Worm (Caenorhabditis elegans) whole organism, mixed stage, embryonic: ENCODE results near the gene mboa-7.

ENCODE experiments used
- M03D4.4 ChIP-seq: sonication (generic microtip); optimal IDR thresholded peaks from 2 replicates; lab custom pipeline; 2017; ENCODE audit warnings: mild to moderate bottlenecking, missing genetic modification characterization, missing compliant biosample characterization
- bed-3 ChIP-seq: fragments of 200-800 bp; sonication (Bioruptor generic); optimal IDR thresholded peaks from 3 replicates; lab custom pipeline; 2018; ENCODE audit warnings: mild to moderate bottlenecking, missing genetic modification characterization, moderate library complexity, missing compliant biosample characterization
- blmp-1 ChIP-seq: fragments of 150-350 bp; optimal IDR thresholded peaks from 2 replicates; lab custom pipeline; 2014; ENCODE audit warnings: missing biosample characterization, missing genetic modification characterization
- ceh-39 ChIP-seq: fragments of 150-350 bp; optimal IDR thresholded peaks from 2 replicates; lab custom pipeline; 2014; ENCODE audit warnings: missing biosample characterization, missing genetic modification characterization
- ceh-43 ChIP-seq: fragments of 200-800 bp; sonication (Bioruptor generic); optimal IDR thresholded peaks from 2 replicates; lab custom pipeline; 2018; ENCODE audit warnings: mild to moderate bottlenecking, missing genetic modification characterization, moderate library complexity, missing compliant biosample characterization
- ceh-83 ChIP-seq: fragments of 200-800 bp; sonication (Bioruptor generic); optimal IDR thresholded peaks from 2 replicates; lab custom pipeline; 2018; ENCODE audit warnings: mild to moderate bottlenecking, missing genetic modification characterization, missing compliant biosample characterization
- ces-1 ChIP-seq: fragments of 150-350 bp; optimal IDR thresholded peaks from 2 replicates; lab custom pipeline; 2014; ENCODE audit warnings: missing biosample characterization, missing genetic modification reagents, missing genetic modification characterization
- cnd-1 ChIP-seq: fragments of 200-800 bp; sonication (Bioruptor generic); optimal IDR thresholded peaks from 2 replicates; lab custom pipeline; 2018; ENCODE audit warnings: mild to moderate bottlenecking, missing genetic modification characterization, missing compliant biosample characterization
- drap-1 ChIP-seq: fragments of 200-800 bp; sonication (Bioruptor generic); optimal IDR thresholded peaks from 3 replicates; lab custom pipeline; 2018; ENCODE audit warnings: mild to moderate bottlenecking, missing genetic modification characterization, missing compliant biosample characterization
- elt-1 ChIP-seq: sonication (generic microtip); optimal IDR thresholded peaks from 2 replicates; lab custom pipeline; 2017; ENCODE audit warnings: missing genetic modification characterization, mild to moderate bottlenecking, missing compliant biosample characterization, antibody characterized with exemption, moderate library complexity, borderline replicate concordance; ENCODE audit not compliant: insufficient read depth
- elt-3 ChIP-seq: fragments of 150-350 bp; optimal IDR thresholded peaks from 2 replicates; lab custom pipeline; 2014; ENCODE audit warnings: missing biosample characterization, missing genetic modification characterization
- flh-1 ChIP-seq: fragments of 200-800 bp; sonication (Bioruptor generic); optimal IDR thresholded peaks from 2 replicates; lab custom pipeline; 2018; ENCODE audit warnings: mild to moderate bottlenecking, missing genetic modification characterization, moderate library complexity, missing compliant biosample characterization
- ham-2 ChIP-seq: fragments of 200-800 bp; sonication (Bioruptor generic); optimal IDR thresholded peaks from 2 replicates; lab custom pipeline; 2018; ENCODE audit warnings: mild to moderate bottlenecking, missing genetic modification characterization, missing compliant biosample characterization
- hlh-1 ChIP-seq: fragments of 150-350 bp; optimal IDR thresholded peaks from 2 replicates; lab custom pipeline; 2014; ENCODE audit warnings: missing biosample characterization, missing genetic modification reagents, missing genetic modification characterization
- lin-13 ChIP-seq: fragments of 150-350 bp; optimal IDR thresholded peaks from 2 replicates; lab custom pipeline; 2014; ENCODE audit warnings: missing biosample characterization, missing genetic modification characterization
- lin-32 ChIP-seq: fragments of 200-800 bp; sonication (Bioruptor generic); optimal IDR thresholded peaks from 2 replicates; lab custom pipeline; 2018; ENCODE audit warnings: mild to moderate bottlenecking, missing genetic modification characterization, missing compliant biosample characterization
- lsy-2 ChIP-seq: fragments of 150-350 bp; optimal IDR thresholded peaks from 2 replicates; lab custom pipeline; 2014; ENCODE audit warnings: missing biosample characterization, missing genetic modification characterization
- mab-5 ChIP-seq: fragments of 150-350 bp; optimal IDR thresholded peaks from 2 replicates; lab custom pipeline; 2014; ENCODE audit warnings: missing biosample characterization, missing genetic modification characterization
- mep-1 ChIP-seq: fragments of 150-350 bp; optimal IDR thresholded peaks from 2 replicates; lab custom pipeline; 2017; ENCODE audit warnings: missing biosample characterization, missing genetic modification reagents, missing genetic modification characterization, inconsistent platforms
- mls-2 ChIP-seq: sonication (generic microtip); optimal IDR thresholded peaks from 2 replicates; lab custom pipeline; 2016; ENCODE audit warnings: mild to moderate bottlenecking, missing genetic modification characterization, moderate library complexity, missing compliant biosample characterization
- nhr-12 ChIP-seq: fragments of 150-350 bp; optimal IDR thresholded peaks from 2 replicates; lab custom pipeline; 2014; ENCODE audit warnings: missing biosample characterization, missing genetic modification characterization
- nhr-2 ChIP-seq: fragments of 150-350 bp; optimal IDR thresholded peaks from 2 replicates; lab custom pipeline; 2014; ENCODE audit warnings: missing biosample characterization, missing genetic modification characterization
- nhr-237 ChIP-seq: fragments of 150-350 bp; optimal IDR thresholded peaks from 2 replicates; lab custom pipeline; 2014; ENCODE audit warnings: missing biosample characterization, missing genetic modification characterization
- nhr-28 ChIP-seq: fragments of 150-350 bp; optimal IDR thresholded peaks from 2 replicates; lab custom pipeline; 2014; ENCODE audit warnings: missing biosample characterization, missing genetic modification characterization
- nhr-76 ChIP-seq: sonication (generic microtip); optimal IDR thresholded peaks from 2 replicates; lab custom pipeline; 2017; ENCODE audit warnings: missing biosample characterization, missing genetic modification characterization
- pha-4 ChIP-seq: fragments of 150-350 bp; optimal IDR thresholded peaks from 2 replicates; lab custom pipeline; 2018; ENCODE audit warnings: missing biosample characterization, missing genetic modification reagents, missing genetic modification characterization
- sem-2 ChIP-seq: fragments of 200-800 bp; sonication (Bioruptor generic); optimal IDR thresholded peaks from 2 replicates; lab custom pipeline; 2018; ENCODE audit warnings: mild to moderate bottlenecking, missing genetic modification characterization, missing compliant biosample characterization
- snpc-4 ChIP-seq: fragments of 150-350 bp; optimal IDR thresholded peaks from 2 replicates; lab custom pipeline; 2014; ENCODE audit warnings: missing biosample characterization, missing genetic modification characterization
- sptf-1 ChIP-seq: sonication (generic microtip); optimal IDR thresholded peaks from 2 replicates; lab custom pipeline; 2017; ENCODE audit warnings: mild to moderate bottlenecking, missing genetic modification characterization, moderate library complexity, missing compliant biosample characterization
- tbx-8 ChIP-seq: fragments of 200-800 bp; sonication (Bioruptor generic); optimal IDR thresholded peaks from 2 replicates; lab custom pipeline; 2018; ENCODE audit warnings: mild to moderate bottlenecking, missing genetic modification characterization, moderate library complexity, missing compliant biosample characterization
- unc-120 ChIP-seq: sonication (generic microtip); optimal IDR thresholded peaks from 2 replicates; lab custom pipeline; 2017; ENCODE audit warnings: missing genetic modification characterization, missing compliant biosample characterization; ENCODE audit not compliant: poor library complexity, severe bottlenecking
- unc-39 ChIP-seq: fragments of 150-350 bp; optimal IDR thresholded peaks from 2 replicates; lab custom pipeline; 2014; ENCODE audit warnings: missing biosample characterization, missing genetic modification characterization
- unc-62 ChIP-seq: fragments of 150-350 bp; optimal IDR thresholded peaks from 2 replicates; lab custom pipeline; 2014; ENCODE audit warnings: missing biosample characterization, missing genetic modification reagents, missing genetic modification characterization
- zip-8 ChIP-seq: fragments of 150-350 bp; optimal IDR thresholded peaks from 2 replicates; lab custom pipeline; 2014; ENCODE audit warnings: missing biosample characterization, missing genetic modification characterization
- ztf-11 ChIP-seq: fragments of 150-350 bp; optimal IDR thresholded peaks from 2 replicates; lab custom pipeline; 2014; ENCODE audit warnings: missing biosample characterization, missing genetic modification characterization

mboa-7 gene

DNA sequence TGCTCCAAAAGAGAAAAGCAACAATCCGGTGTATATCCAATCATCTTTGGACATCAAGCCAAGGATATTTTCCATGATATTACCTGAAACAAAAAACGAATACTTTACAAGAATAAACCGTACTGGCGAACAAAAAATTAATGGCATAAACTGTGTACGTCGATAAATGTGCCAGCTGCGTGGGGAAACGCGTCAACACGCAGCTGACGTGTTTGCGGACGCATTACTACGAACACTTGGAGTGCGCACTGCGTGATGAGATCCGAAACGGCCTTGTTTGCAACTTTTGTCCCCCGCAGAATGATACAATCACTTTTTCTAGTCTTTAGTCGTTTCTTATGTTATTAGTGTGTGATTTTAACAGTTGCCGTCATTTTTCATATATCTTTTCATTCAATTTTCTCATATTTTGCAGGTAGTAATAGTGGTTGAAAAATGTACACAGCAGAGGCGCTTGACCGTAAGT is at the start of gene mboa-7, which contains the start of gene git-1:
TSS of gene mboa-7 (minus strand) at position 83 of the 466 bp plus-strand sequence.
TSS of gene git-1 (plus strand) at position 416 of the 466 bp plus-strand sequence.
- TF ChIP-seq ceh-43 (no peak), pha-4 (peak; percentile 37), bed-3 (GFP tag; lab: Kevin White, UChicago) (no peak), mls-2 (tag; lab: Kevin White, UChicago) (peak; percentile 42), drap-1 (no peak), sptf-1 (tag; lab: Kevin White, UChicago) (peak; percentile 52), hlh-1 (tag; lab: Kevin White, UChicago) (peak; percentile 66), unc-62 (GFP tag; lab: Kevin White, UChicago) (no peak), elt-1 (tag; lab: Kevin White, UChicago) (no peak), ces-1 (peak; percentile 9), lin-32 (peak; percentile 49), unc-120 (tag; lab: Kevin White, UChicago) (peak; percentile 38), mep-1 (tag; lab: Kevin White, UChicago) (peak; percentile 68), nhr-12 (tag; lab: Kevin White, UChicago) (no peak), M03D4.4 (tag; lab: Kevin White, UChicago) (peak; percentile 59), tbx-8 (GFP tag; lab: Kevin White, UChicago) (no peak), lin-13 (tag; lab: Kevin White, UChicago) (peak; percentile 76), lsy-2 (tag; lab: Kevin White, UChicago) (peak; percentile 2), ceh-83 (no peak)

DNA sequence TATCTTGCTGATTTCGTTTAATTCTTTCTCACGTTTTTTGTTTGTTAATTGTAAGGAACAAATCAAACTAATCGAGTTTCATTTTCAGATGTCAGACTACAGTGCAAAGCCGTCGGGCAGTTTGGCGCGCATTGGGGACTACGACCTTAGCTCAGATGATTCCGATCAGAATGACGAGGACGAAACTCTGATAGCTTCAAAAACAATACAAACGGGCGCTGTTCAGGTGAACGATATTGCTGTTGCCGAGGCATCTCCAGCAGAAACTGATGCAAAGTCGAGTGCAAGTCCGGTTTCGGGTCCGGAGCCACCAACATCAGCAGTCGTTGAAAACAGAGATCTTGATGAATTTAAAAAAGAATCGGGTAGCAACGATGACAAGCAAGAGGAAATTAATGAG is 44.8 kb upstream of the mboa-7 start, which contains the start of gene bet-2:
TSS of gene bet-2 (plus strand) at position 89 of the 400 bp plus-strand sequence.
- no peak for TF ChIP-seq drap-1
- no peak for TF ChIP-seq nhr-28 (tag; lab: Kevin White, UChicago)
- no peak for TF ChIP-seq lin-13 (tag; lab: Kevin White, UChicago)
- TF ChIP-seq tbx-8 (GFP tag; lab: Kevin White, UChicago): no peak
- TF ChIP-seq ztf-11 (tag; lab: Kevin White, UChicago): no peak
- TF ChIP-seq mls-2 (tag; lab: Kevin White, UChicago): no peak

DNA sequence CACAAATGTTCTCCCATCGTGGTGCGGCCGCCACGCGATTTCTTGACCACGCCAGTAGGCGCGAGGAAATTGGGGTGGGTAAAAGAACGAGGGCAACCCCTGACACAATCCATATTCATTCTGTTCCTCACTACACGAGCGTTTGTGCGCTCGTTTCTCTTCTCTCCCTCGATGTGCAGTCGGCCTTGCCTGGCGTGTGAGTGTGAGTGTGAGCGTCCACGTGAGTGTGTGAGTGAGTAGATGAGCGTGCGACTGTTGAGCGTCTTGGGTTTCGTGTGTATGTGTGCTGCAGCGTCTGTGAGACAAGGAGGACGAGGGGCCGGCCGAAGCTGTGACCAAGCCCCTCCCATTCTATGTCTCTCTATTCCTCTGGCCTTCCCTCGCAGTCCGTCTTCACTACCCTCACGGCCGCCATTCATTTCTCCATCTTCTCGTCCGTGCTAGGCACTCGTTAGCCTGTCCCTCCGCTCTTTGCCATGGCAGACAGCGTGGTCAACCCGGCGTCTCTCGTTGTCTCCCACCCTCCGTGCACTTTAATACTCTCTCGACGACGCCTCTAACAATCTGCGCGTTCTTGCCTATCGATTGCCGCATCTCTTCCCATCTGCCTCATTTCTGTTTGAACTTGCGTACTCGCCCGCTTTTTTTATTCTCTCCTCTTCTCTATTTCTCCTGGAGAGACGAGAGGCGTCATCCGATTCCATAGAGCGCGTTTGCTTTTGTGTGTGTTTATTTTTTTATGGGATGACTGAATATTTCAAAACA is 44.2 kb upstream of the mboa-7 start:
- TF ChIP-seq drap-1 (peak; percentile 66), ham-2 (peak; percentile 100), sem-2 (peak; percentile 25), unc-62 (GFP tag; lab: Kevin White, UChicago) (peak; percentile 54), sptf-1 (tag; lab: Kevin White, UChicago) (peak; percentile 79), bed-3 (GFP tag; lab: Kevin White, UChicago) (no peak), hlh-1 (tag; lab: Kevin White, UChicago) (peak; percentile 80), ceh-39 (tag; lab: Kevin White, UChicago) (peak; percentile 78), ztf-11 (tag; lab: Kevin White, UChicago) (peak; percentile 78), nhr-76 (tag; lab: Kevin White, UChicago) (peak; percentile 46), zip-8 (peak; percentile 26), flh-1 (GFP tag; lab: Kevin White, UChicago) (peak; percentile 31), lin-32 (peak; percentile 25), ceh-83 (peak; percentile 61), tbx-8 (GFP tag; lab: Kevin White, UChicago) (peak; percentile 15), unc-120 (tag; lab: Kevin White, UChicago) (peak; percentile 93), mls-2 (tag; lab: Kevin White, UChicago) (peak; percentile 86), lsy-2 (tag; lab: Kevin White, UChicago) (peak; percentile 54), nhr-28 (tag; lab: Kevin White, UChicago) (no peak), nhr-237 (peak; percentile 90), unc-39 (tag; lab: Kevin White, UChicago) (peak; percentile 30), ceh-43 (no peak), elt-1 (tag; lab: Kevin White, UChicago) (peak; percentile 9), lin-13 (tag; lab: Kevin White, UChicago) (peak; percentile 65), snpc-4 (no peak), ces-1 (peak; percentile 93), cnd-1 (tag; lab: Kevin White, UChicago) (peak; percentile 70), nhr-12 (tag; lab: Kevin White, UChicago) (no peak), nhr-2 (tag; lab: Kevin White, UChicago) (peak; percentile 77), blmp-1 (tag; lab: Kevin White, UChicago) (peak; percentile 33), elt-3 (tag; lab: Kevin White, UChicago) (no peak), M03D4.4 (tag; lab: Kevin White, UChicago) (peak; percentile 77), mab-5 (tag; lab: Kevin White, UChicago) (peak; percentile 58), pha-4 (peak; percentile 70), mep-1 (tag; lab: Kevin White, UChicago) (peak; percentile 95)
